Worm (Caenorhabditis elegans) whole organism, L2 larva: Measurements from ENCODE around the gene pept-2.

ENCODE experiments used
- C34F6.9 ChIP-seq: fragments of 150-350 bp; optimal IDR thresholded peaks from 2 replicates; lab custom pipeline; 2014; ENCODE audit warnings: missing biosample characterization, missing genetic modification characterization
- Y55F3AM.14 ChIP-seq: fragments of 200-800 bp; sonication (Bioruptor generic); optimal IDR thresholded peaks from 2 replicates; lab custom pipeline; 2018; ENCODE audit warnings: mild to moderate bottlenecking, missing genetic modification characterization, missing compliant biosample characterization
- alr-1 ChIP-seq: fragments of 150-350 bp; optimal IDR thresholded peaks from 2 replicates; lab custom pipeline; 2014; ENCODE audit warnings: missing biosample characterization, missing genetic modification characterization
- aly-2 ChIP-seq: fragments of 150-350 bp; optimal IDR thresholded peaks from 2 replicates; lab custom pipeline; 2014; ENCODE audit warnings: missing biosample characterization, missing genetic modification characterization
- ama-1 ChIP-seq: fragments of 150-350 bp; optimal IDR thresholded peaks from 2 replicates; lab custom pipeline; 2018; ENCODE audit warnings: inconsistent platforms
- blmp-1 ChIP-seq: sonication (generic microtip); optimal IDR thresholded peaks from 2 replicates; lab custom pipeline; 2017; ENCODE audit warnings: missing genetic modification characterization, mild to moderate bottlenecking, missing compliant biosample characterization, antibody characterized with exemption, moderate library complexity; ENCODE audit not compliant: insufficient read depth
- crh-2 ChIP-seq: sonication (generic microtip); optimal IDR thresholded peaks from 2 replicates; lab custom pipeline; 2017; ENCODE audit warnings: missing biosample characterization, missing genetic modification characterization
- dmd-4 ChIP-seq: sonication (generic microtip); optimal IDR thresholded peaks from 2 replicates; lab custom pipeline; 2017; ENCODE audit warnings: missing biosample characterization, missing genetic modification characterization
- egl-27 ChIP-seq: sonication (generic microtip); optimal IDR thresholded peaks from 3 replicates; lab custom pipeline; 2017; ENCODE audit warnings: missing biosample characterization, missing genetic modification reagents, missing genetic modification characterization
- elt-1 ChIP-seq: fragments of 150-350 bp; optimal IDR thresholded peaks from 2 replicates; lab custom pipeline; 2014; ENCODE audit warnings: missing biosample characterization, missing genetic modification characterization
- elt-3 ChIP-seq: sonication (generic microtip); optimal IDR thresholded peaks from 2 replicates; lab custom pipeline; 2017; ENCODE audit warnings: missing biosample characterization, missing genetic modification characterization
- fos-1 ChIP-seq: fragments of 150-350 bp; optimal IDR thresholded peaks from 2 replicates; lab custom pipeline; 2014; ENCODE audit warnings: missing biosample characterization, missing genetic modification characterization
- gmeb-1 ChIP-seq: fragments of 150-350 bp; optimal IDR thresholded peaks from 2 replicates; lab custom pipeline; 2014; ENCODE audit warnings: missing biosample characterization, missing genetic modification characterization
- lin-13 ChIP-seq: fragments of 150-350 bp; optimal IDR thresholded peaks from 2 replicates; lab custom pipeline; 2014; ENCODE audit warnings: missing biosample characterization, missing genetic modification reagents, missing genetic modification characterization
- lin-39 ChIP-seq: fragments of 150-350 bp; optimal IDR thresholded peaks from 2 replicates; lab custom pipeline; 2014; ENCODE audit warnings: missing biosample characterization, missing genetic modification reagents, missing genetic modification characterization
- lsy-2 ChIP-seq, 2 experiments: fragments of 150-350 bp in 1 of 2; sonication (generic microtip) in 1 of 2; optimal IDR thresholded peaks; 2 replicates each; lab custom pipeline; 2014 to 2017; ENCODE audit warnings: missing biosample characterization in 2 of 2, missing genetic modification characterization in 2 of 2
- mbf-1 ChIP-seq: sonication (generic microtip); optimal IDR thresholded peaks from 2 replicates; lab custom pipeline; 2017; ENCODE audit warnings: missing biosample characterization, missing genetic modification characterization
- nhr-10 ChIP-seq: sonication (generic microtip); optimal IDR thresholded peaks from 2 replicates; lab custom pipeline; 2017; ENCODE audit warnings: missing biosample characterization, missing genetic modification characterization
- nhr-12 ChIP-seq: fragments of 150-350 bp; optimal IDR thresholded peaks from 2 replicates; lab custom pipeline; 2014; ENCODE audit warnings: missing biosample characterization, missing genetic modification characterization
- nhr-129 ChIP-seq: fragments of 150-350 bp; optimal IDR thresholded peaks from 2 replicates; lab custom pipeline; 2014; ENCODE audit warnings: missing biosample characterization, missing genetic modification characterization
- nhr-21 ChIP-seq: fragments of 150-350 bp; optimal IDR thresholded peaks from 2 replicates; lab custom pipeline; 2014; ENCODE audit warnings: missing biosample characterization, missing genetic modification characterization
- nhr-23 ChIP-seq: fragments of 150-350 bp; optimal IDR thresholded peaks from 2 replicates; lab custom pipeline; 2014; ENCODE audit warnings: missing biosample characterization, missing genetic modification reagents, missing genetic modification characterization
- nhr-237 ChIP-seq: fragments of 150-350 bp; optimal IDR thresholded peaks from 2 replicates; lab custom pipeline; 2014; ENCODE audit warnings: missing biosample characterization, missing genetic modification characterization
- nhr-25 ChIP-seq: fragments of 150-350 bp; sonication (generic microtip); optimal IDR thresholded peaks from 3 replicates; lab custom pipeline; 2014; ENCODE audit warnings: missing biosample characterization, missing genetic modification characterization
- nhr-6 ChIP-seq: fragments of 150-350 bp; optimal IDR thresholded peaks from 2 replicates; lab custom pipeline; 2014; ENCODE audit warnings: missing biosample characterization, missing genetic modification characterization
- sem-4 ChIP-seq: fragments of 150-350 bp; optimal IDR thresholded peaks from 2 replicates; lab custom pipeline; 2014; ENCODE audit warnings: missing biosample characterization, missing genetic modification reagents, missing genetic modification characterization
- sma-3 ChIP-seq: sonication (generic microtip); optimal IDR thresholded peaks from 2 replicates; lab custom pipeline; 2016; ENCODE audit warnings: missing genetic modification reagents, missing genetic modification characterization, missing compliant biosample characterization
- sma-9 ChIP-seq, 2 experiments: fragments of 150-350 bp in 1 of 2; sonication (generic microtip) in 1 of 2; optimal IDR thresholded peaks; 2 replicates each; lab custom pipeline; 2014 to 2016; ENCODE audit warnings: missing genetic modification characterization in 2 of 2, mild to moderate bottlenecking in 1 of 2, missing biosample characterization in 1 of 2, missing compliant biosample characterization in 1 of 2, missing genetic modification reagents in 1 of 2, moderate library complexity in 1 of 2
- unc-39 ChIP-seq: fragments of 150-350 bp; optimal IDR thresholded peaks from 2 replicates; lab custom pipeline; 2014; ENCODE audit warnings: missing biosample characterization, missing genetic modification characterization
- unc-55 ChIP-seq: fragments of 150-350 bp; sonication (generic microtip); optimal IDR thresholded peaks from 3 replicates; lab custom pipeline; 2014; ENCODE audit warnings: missing biosample characterization, missing genetic modification reagents, missing genetic modification characterization
- unc-62 ChIP-seq: fragments of 150-350 bp; optimal IDR thresholded peaks from 2 replicates; lab custom pipeline; 2014; ENCODE audit warnings: missing biosample characterization, missing genetic modification reagents, missing genetic modification characterization
- zag-1 ChIP-seq: fragments of 150-350 bp; optimal IDR thresholded peaks from 2 replicates; lab custom pipeline; 2014; ENCODE audit warnings: missing biosample characterization, missing genetic modification characterization
- ztf-4 ChIP-seq: fragments of 150-350 bp; optimal IDR thresholded peaks from 2 replicates; lab custom pipeline; 2014; ENCODE audit warnings: missing biosample characterization, missing genetic modification characterization

The pept-2 gene

ce11 chrIV:10784085-10784484 lies 6.4 kb upstream of the pept-2 start:
- peak; percentile 83 for TF ChIP-seq nhr-21
- peak; percentile 27 for TF ChIP-seq fos-1
- TF ChIP-seq nhr-25 (tag; lab: Kevin White, UChicago): peak; percentile 75
- no peak for TF ChIP-seq aly-2
- TF ChIP-seq blmp-1 (tag; lab: Kevin White, UChicago): peak; percentile 70
- TF ChIP-seq egl-27 (tag; lab: Kevin White, UChicago): peak; percentile 4
- TF ChIP-seq sma-3 (GFP tag; lab: Kevin White, UChicago): peak; percentile 31
- peak; percentile 93 for TF ChIP-seq sma-9 (GFP tag; optimal IDR thresholded peaks at IDR 0.05; lab: Kevin White, UChicago)
- no peak for TF ChIP-seq sma-9 (tag; optimal IDR thresholded peaks at IDR 0.05; lab: Kevin White, UChicago)
- peak; percentile 8 for TF ChIP-seq nhr-129 (tag; lab: Kevin White, UChicago)
- TF ChIP-seq unc-55 (GFP tag; lab: Kevin White, UChicago): no peak
- peak; percentile 54 for TF ChIP-seq crh-2 (tag; lab: Kevin White, UChicago)
- TF ChIP-seq nhr-12: no peak

DNA sequence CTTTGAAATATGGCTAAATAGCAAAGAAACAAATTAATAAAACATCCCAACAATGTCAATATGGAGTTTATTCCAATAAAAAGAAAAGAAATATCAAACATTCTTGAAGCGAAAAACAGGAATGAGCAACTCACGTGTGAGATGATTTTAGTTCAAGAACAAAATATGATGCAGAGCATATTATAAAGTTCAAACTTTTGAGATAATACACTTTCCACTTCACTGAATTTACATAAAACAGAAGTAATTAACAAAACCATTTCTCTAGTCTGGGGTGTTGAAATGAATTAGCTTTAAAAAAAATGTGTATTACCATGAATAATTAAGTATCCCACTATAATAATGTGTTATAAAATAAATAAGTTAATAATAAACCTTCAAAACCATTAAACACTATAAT lies 3.7 kb upstream of the pept-2 start, which contains the start of gene srd-7:
TSS of gene srd-7 (minus strand) at position 101 of the 400 bp plus-strand sequence.
- TF ChIP-seq nhr-23: no peak
- no peak for TF ChIP-seq sma-3 (GFP tag; lab: Kevin White, UChicago)
- no peak for TF ChIP-seq nhr-10
- no peak for TF ChIP-seq lin-39 (tag; lab: Kevin White, UChicago)
- TF ChIP-seq C34F6.9 (tag; lab: Kevin White, UChicago): no peak
- TF ChIP-seq unc-62 (GFP tag; lab: Kevin White, UChicago): no peak
- no peak for TF ChIP-seq nhr-6 (tag; lab: Kevin White, UChicago)
- no peak for TF ChIP-seq nhr-237 (tag; lab: Kevin White, UChicago)
- TF ChIP-seq Y55F3AM.14 (GFP tag; lab: Kevin White, UChicago): no peak
- TF ChIP-seq unc-55 (GFP tag; lab: Kevin White, UChicago): no peak
- TF ChIP-seq lin-13 (GFP tag; lab: Kevin White, UChicago): no peak
- TF ChIP-seq alr-1 (tag; lab: Kevin White, UChicago): no peak
- no peak for TF ChIP-seq ztf-4 (tag; lab: Kevin White, UChicago)
- no peak for TF ChIP-seq unc-39
- TF ChIP-seq elt-3 (tag; lab: Kevin White, UChicago): no peak
- no peak for TF ChIP-seq ama-1 (lab: Kevin White, UChicago)
- TF ChIP-seq zag-1 (tag; lab: Kevin White, UChicago): no peak
- no peak for TF ChIP-seq egl-27 (tag; lab: Kevin White, UChicago)

ce11 chrIV:10795678-10796077 lies 5.2 kb downstream of the pept-2 start:
- no peak for TF ChIP-seq sem-4
- no peak for TF ChIP-seq nhr-10
- no peak for TF ChIP-seq dmd-4 (tag; lab: Kevin White, UChicago)
- no peak for TF ChIP-seq ztf-4 (tag; lab: Kevin White, UChicago)
- TF ChIP-seq Y55F3AM.14 (GFP tag; lab: Kevin White, UChicago): no peak
- TF ChIP-seq mbf-1 (tag; lab: Kevin White, UChicago): no peak
- TF ChIP-seq crh-2 (tag; lab: Kevin White, UChicago): peak; percentile 45
- no peak for TF ChIP-seq nhr-6 (tag; lab: Kevin White, UChicago)
- peak; percentile 8 for TF ChIP-seq nhr-129 (tag; lab: Kevin White, UChicago)
- TF ChIP-seq blmp-1 (tag; lab: Kevin White, UChicago): no peak

ce11 chrIV:10796707-10797106 lies 6.3 kb downstream of the pept-2 start:
- TF ChIP-seq gmeb-1 (tag; lab: Kevin White, UChicago) (peak; percentile 20), sma-9 (GFP tag; optimal IDR thresholded peaks at IDR 0.05; lab: Kevin White, UChicago) (peak; percentile 12), sma-9 (tag; optimal IDR thresholded peaks at IDR 0.05; lab: Kevin White, UChicago) (no peak), fos-1 (peak; percentile 34), lsy-2 (tag; optimal IDR thresholded peaks at IDR 0.05; lab: Kevin White, UChicago) (no peak)

- TF ChIP-seq elt-1 (tag; lab: Kevin White, UChicago) (no peak), fos-1 (no peak), gmeb-1 (tag; lab: Kevin White, UChicago) (no peak), lin-13 (GFP tag; lab: Kevin White, UChicago) (no peak), unc-55 (GFP tag; lab: Kevin White, UChicago) (no peak), lin-39 (tag; lab: Kevin White, UChicago) (no peak), nhr-23 (no peak), ama-1 (lab: Kevin White, UChicago) (no peak)
- TF ChIP-seq, all 48 proteins: peak for 0
Observed at ce11 chrIV:10798604-10799003, 8.2 kb downstream of the pept-2 start.
